Worm (Caenorhabditis elegans) whole organism, late embryonic: ENCODE results near the gene mel-11.
A peak's percentile ranks its signal among the peaks of the same experiment; 100 is the strongest.

Experiments
- Y22D7AL.16 ChIP-seq: sonication (generic microtip); optimal IDR thresholded peaks from 2 replicates; lab custom pipeline; 2016; ENCODE audit warnings: missing genetic modification characterization, missing compliant biosample characterization
- ceh-14 ChIP-seq: sonication (generic microtip); optimal IDR thresholded peaks from 2 replicates; lab custom pipeline; 2016; ENCODE audit warnings: missing genotype, missing genetic modification characterization, missing compliant biosample characterization
- ceh-2 ChIP-seq: sonication (generic microtip); optimal IDR thresholded peaks from 2 replicates; lab custom pipeline; 2016; ENCODE audit warnings: missing genotype, missing genetic modification characterization, missing compliant biosample characterization
- ceh-24 ChIP-seq: sonication (generic microtip); optimal IDR thresholded peaks from 2 replicates; lab custom pipeline; 2016; ENCODE audit warnings: mild to moderate bottlenecking, missing genetic modification characterization, missing compliant biosample characterization
- ceh-31 ChIP-seq: sonication (generic microtip); optimal IDR thresholded peaks from 2 replicates; lab custom pipeline; 2016; ENCODE audit warnings: missing genetic modification characterization, missing compliant biosample characterization
- dmd-4 ChIP-seq: sonication (generic microtip); optimal IDR thresholded peaks from 2 replicates; lab custom pipeline; 2016; ENCODE audit warnings: borderline replicate concordance, missing genetic modification characterization, missing compliant biosample characterization
- elt-2 ChIP-seq: sonication (generic microtip); optimal IDR thresholded peaks from 2 replicates; lab custom pipeline; 2016; ENCODE audit warnings: missing genetic modification reagents, missing genetic modification characterization, missing compliant biosample characterization
- eyg-1 ChIP-seq: sonication (generic microtip); optimal IDR thresholded peaks from 2 replicates; lab custom pipeline; 2016; ENCODE audit warnings: missing genotype, missing genetic modification characterization, missing compliant biosample characterization
- fkh-10 ChIP-seq: fragments of 150-350 bp; optimal IDR thresholded peaks from 2 replicates; lab custom pipeline; 2014; ENCODE audit warnings: missing biosample characterization, missing genetic modification reagents, missing genetic modification characterization
- fkh-6 ChIP-seq: sonication (generic microtip); optimal IDR thresholded peaks from 2 replicates; lab custom pipeline; 2016; ENCODE audit warnings: missing genetic modification characterization, missing compliant biosample characterization
- hlh-13 ChIP-seq: fragments of 200-800 bp; sonication (Bioruptor generic); optimal IDR thresholded peaks from 2 replicates; lab custom pipeline; 2018; ENCODE audit warnings: mild to moderate bottlenecking, missing genetic modification characterization, missing compliant biosample characterization
- hlh-15 ChIP-seq: sonication (generic microtip); optimal IDR thresholded peaks from 2 replicates; lab custom pipeline; 2016; ENCODE audit warnings: missing genetic modification characterization, missing compliant biosample characterization
- hlh-6 ChIP-seq: sonication (generic microtip); optimal IDR thresholded peaks from 2 replicates; lab custom pipeline; 2016; ENCODE audit warnings: missing genotype, missing genetic modification characterization, missing compliant biosample characterization
- mec-3 ChIP-seq: sonication (generic microtip); optimal IDR thresholded peaks from 2 replicates; lab custom pipeline; 2016; ENCODE audit warnings: borderline replicate concordance, missing genetic modification characterization, missing compliant biosample characterization
- nfya-1 ChIP-seq: sonication (generic microtip); optimal IDR thresholded peaks from 2 replicates; lab custom pipeline; 2017; ENCODE audit warnings: missing genetic modification characterization, mild to moderate bottlenecking, missing compliant biosample characterization, antibody characterized with exemption, moderate library complexity
- nhr-232 ChIP-seq: sonication (generic microtip); optimal IDR thresholded peaks from 2 replicates; lab custom pipeline; 2016; ENCODE audit warnings: missing genetic modification characterization, missing compliant biosample characterization
- odd-2 ChIP-seq: sonication (generic microtip); optimal IDR thresholded peaks from 2 replicates; lab custom pipeline; 2017; ENCODE audit warnings: antibody characterized with exemption, mild to moderate bottlenecking, missing genetic modification characterization, missing compliant biosample characterization
- pros-1 ChIP-seq: fragments of 150-350 bp; optimal IDR thresholded peaks from 2 replicates; lab custom pipeline; 2014; ENCODE audit warnings: missing biosample characterization, missing genetic modification reagents, missing genetic modification characterization
- rnt-1 ChIP-seq: sonication (generic microtip); optimal IDR thresholded peaks from 2 replicates; lab custom pipeline; 2016; ENCODE audit warnings: missing genetic modification characterization, missing compliant biosample characterization
- sox-2 ChIP-seq: fragments of 200-800 bp; sonication (Bioruptor generic); IDR thresholded peaks from 2 replicates; pipeline ENCODE4 v1.3.6; 2022; ENCODE audit warnings: missing genetic modification reagents, missing genetic modification characterization, missing compliant biosample characterization
- syd-9 ChIP-seq: sonication (generic microtip); optimal IDR thresholded peaks from 2 replicates; lab custom pipeline; 2016; ENCODE audit warnings: mild to moderate bottlenecking, missing genetic modification characterization, moderate library complexity, missing compliant biosample characterization
- tbx-2 ChIP-seq: sonication (generic microtip); optimal IDR thresholded peaks from 2 replicates; lab custom pipeline; 2016; ENCODE audit warnings: missing genetic modification characterization, missing compliant biosample characterization
- unc-3 ChIP-seq, 2 experiments: fragments of 200-800 bp in 1 of 2; sonication (Bioruptor generic) in 1 of 2; sonication (generic microtip) in 1 of 2; conservative IDR thresholded peaks in 1 of 2; optimal IDR thresholded peaks in 1 of 2; 2 replicates each; pipeline versions ENCODE4 v1.3.6 to Lab custom; 2016 to 2022; ENCODE audit warnings: missing compliant biosample characterization in 2 of 2, missing genetic modification characterization in 2 of 2, missing genetic modification reagents in 1 of 2
- unc-42 ChIP-seq: sonication (generic microtip); optimal IDR thresholded peaks from 2 replicates; lab custom pipeline; 2016; ENCODE audit warnings: missing genotype, missing genetic modification characterization, missing compliant biosample characterization

The mel-11 gene

DNA sequence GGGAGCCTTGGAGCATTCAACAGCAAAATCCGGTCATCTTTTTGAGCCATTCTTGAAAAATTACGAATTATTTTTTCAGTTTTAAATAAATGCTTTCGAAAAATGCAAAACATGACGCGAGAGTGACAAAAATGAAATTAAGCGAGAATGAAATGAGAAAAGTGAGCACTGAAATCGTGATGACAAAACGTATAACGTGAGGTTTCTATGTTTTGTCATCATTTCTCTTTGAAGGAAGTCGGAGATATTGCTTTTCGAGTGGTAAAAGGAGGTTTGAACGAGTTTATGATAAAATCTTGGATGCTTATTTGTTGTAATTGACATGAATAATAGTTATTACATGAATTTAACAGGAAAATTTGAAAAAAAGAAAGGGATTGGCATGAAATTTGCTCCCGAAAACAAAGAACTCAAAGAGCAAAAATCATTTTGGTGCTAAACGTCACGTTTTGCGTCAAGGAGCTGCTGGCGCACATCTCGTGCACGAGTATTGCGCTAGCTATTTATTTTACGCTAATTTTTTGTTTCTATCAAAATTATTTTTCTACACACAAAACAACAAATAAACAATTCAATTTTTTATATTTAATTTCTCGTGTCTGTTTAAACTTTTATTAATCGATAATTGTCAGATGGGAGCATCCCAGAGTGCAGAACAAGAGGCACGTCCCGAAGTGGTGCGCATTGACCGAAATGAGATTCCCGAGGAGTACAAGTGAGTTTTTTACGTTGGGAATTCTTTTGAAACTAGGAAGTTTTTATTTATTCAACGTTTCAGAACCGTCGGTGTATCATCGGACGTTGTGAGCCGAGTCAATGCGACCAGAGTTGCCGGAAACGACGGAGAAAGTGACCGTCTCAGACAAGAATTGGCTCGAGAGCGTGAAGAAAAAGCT lies 58.3 kb downstream of the mel-11 start, which contains the start of the genes gss-1 and chch-3:
gss-1 (minus strand) TSS at position 51 of the 896 bp plus-strand sequence.
chch-3 (plus strand) TSS at position 633 of the 896 bp plus-strand sequence.
- no peak for TF ChIP-seq mec-3 (tag; lab: Kevin White, UChicago)
- no peak for TF ChIP-seq fkh-6
- TF ChIP-seq hlh-13 (GFP tag; lab: Kevin White, UChicago), result no peak
- TF ChIP-seq ceh-14 (tag; lab: Kevin White, UChicago), result peak; percentile 33
- no peak for TF ChIP-seq nhr-232
- TF ChIP-seq ceh-24 (tag; lab: Kevin White, UChicago), result no peak
- peak; percentile 25 for TF ChIP-seq elt-2 (tag; lab: Kevin White, UChicago)
- 0 out of 2 replicates have a peak, but pooled peaks have one; percentile 14 for TF ChIP-seq unc-3 (GFP tag; conservative IDR thresholded peaks at IDR 0.05; lab: Robert Waterston, UW)
- TF ChIP-seq unc-3 (tag; optimal IDR thresholded peaks at IDR 0.05; lab: Kevin White, UChicago), result no peak
- no peak for TF ChIP-seq hlh-6 (tag; lab: Kevin White, UChicago)
- TF ChIP-seq ceh-2 (tag; lab: Kevin White, UChicago), result peak; percentile 16
- TF ChIP-seq Y22D7AL.16, result no peak
- TF ChIP-seq pros-1 (tag; lab: Kevin White, UChicago), result no peak
- TF ChIP-seq hlh-15 (tag; lab: Kevin White, UChicago), result no peak
- no peak for TF ChIP-seq rnt-1 (tag; lab: Kevin White, UChicago)
- no peak for TF ChIP-seq eyg-1 (tag; lab: Kevin White, UChicago)
- no peak for TF ChIP-seq sox-2 (GFP tag; lab: Robert Waterston, UW)
- TF ChIP-seq dmd-4 (tag; lab: Kevin White, UChicago), result no peak
- no peak for TF ChIP-seq fkh-10 (GFP tag; lab: Kevin White, UChicago)
- TF ChIP-seq tbx-2 (tag; lab: Kevin White, UChicago), result peak; percentile 3
- TF ChIP-seq odd-2 (tag; lab: Kevin White, UChicago), result no peak
- TF ChIP-seq ceh-31 (tag; lab: Kevin White, UChicago), result peak; percentile 12
- TF ChIP-seq nfya-1 (tag; lab: Kevin White, UChicago), result peak; percentile 45
- TF ChIP-seq unc-42 (tag; lab: Kevin White, UChicago), result peak; percentile 36
- TF ChIP-seq syd-9 (tag; lab: Kevin White, UChicago), result no peak

DNA sequence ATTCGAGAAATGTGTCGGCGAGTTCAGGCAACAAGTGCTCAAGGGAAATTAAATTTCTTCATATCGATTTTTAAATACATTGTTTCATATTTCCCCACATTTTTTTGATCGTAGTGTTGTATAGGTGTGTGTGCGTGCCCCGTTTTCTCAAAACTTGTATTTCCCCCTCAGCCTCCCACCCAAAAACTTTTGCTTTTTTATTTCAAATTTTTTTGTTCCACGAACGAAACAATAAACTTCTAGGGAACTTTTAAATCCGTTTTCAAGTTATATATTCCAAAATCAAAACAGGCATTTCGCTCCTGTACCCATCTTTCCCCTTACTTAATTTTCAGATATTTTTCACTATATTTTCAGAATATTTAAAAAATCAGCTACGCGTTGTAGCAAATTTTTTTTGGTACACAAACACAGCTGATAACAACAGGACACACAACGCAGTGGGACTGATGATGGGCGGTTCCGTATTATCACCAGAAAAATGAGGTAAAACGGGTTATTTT lies 59.8 kb downstream of the mel-11 start, which contains the start of the genes M176.4 and M176.16:
M176.4 (plus strand) TSS at position 301 of the 503 bp plus-strand sequence.
M176.16 (plus strand) TSS at position 453 of the 503 bp plus-strand sequence.
- TF ChIP-seq elt-2 (tag; lab: Kevin White, UChicago), result peak; percentile 22
- TF ChIP-seq Y22D7AL.16, result no peak
- TF ChIP-seq, all 69 proteins: peak for 1
